Fruit fly (Drosophila melanogaster) whole organism, pupa: ENCODE results near the gene Fit2.

Experiments used
- CG10348 ChIP-seq: fragments of 200-800 bp; sonication (Bioruptor generic); IDR thresholded peaks from 2 replicates; pipeline ENCODE4 v1.3.6; 2022; ENCODE audit warnings: missing biosample characterization, missing genetic modification characterization
- CG12605 ChIP-seq: fragments of 200-800 bp; sonication (Bioruptor generic); IDR thresholded peaks from 2 replicates; pipeline ENCODE4 v1.3.6; 2022; ENCODE audit warnings: missing biosample characterization, missing genetic modification characterization
- CG13204 ChIP-seq: fragments of 200-800 bp; sonication (Bioruptor generic); optimal IDR thresholded peaks from 2 replicates; lab custom pipeline; 2018; ENCODE audit warnings: missing biosample characterization, mild to moderate bottlenecking, missing genetic modification characterization, moderate library complexity
- CG14655 ChIP-seq: fragments of 200-800 bp; sonication (Bioruptor generic); optimal IDR thresholded peaks from 3 replicates; lab custom pipeline; 2017; ENCODE audit warnings: mild to moderate bottlenecking, missing biosample characterization, missing genetic modification reagents, missing genetic modification characterization
- CG15710 ChIP-seq: fragments of 200-800 bp; sonication (Bioruptor generic); optimal IDR thresholded peaks from 2 replicates; lab custom pipeline; 2018; ENCODE audit warnings: missing biosample characterization, mild to moderate bottlenecking, missing genetic modification characterization, moderate library complexity
- CG17806 ChIP-seq: fragments of 200-800 bp; sonication (Bioruptor generic); optimal IDR thresholded peaks from 2 replicates; lab custom pipeline; 2018; ENCODE audit warnings: missing biosample characterization, mild to moderate bottlenecking, missing genetic modification characterization, moderate library complexity
- CG32121 ChIP-seq: fragments of 200-800 bp; sonication (Bioruptor generic); IDR thresholded peaks from 2 replicates; pipeline ENCODE4 v1.3.6; 2022; ENCODE audit warnings: missing biosample characterization, missing genetic modification characterization
- CG34367 ChIP-seq: fragments of 200-800 bp; sonication (Bioruptor generic); optimal IDR thresholded peaks from 2 replicates; lab custom pipeline; 2018; ENCODE audit warnings: missing biosample characterization, mild to moderate bottlenecking, missing genetic modification characterization
- CG4496 ChIP-seq: fragments of 200-800 bp; sonication (Bioruptor generic); IDR thresholded peaks from 3 replicates; pipeline ENCODE4 v1.3.6; 2022; ENCODE audit warnings: missing biosample characterization, missing genetic modification characterization
- CG8159 ChIP-seq: fragments of 200-800 bp; sonication (Bioruptor generic); optimal IDR thresholded peaks from 3 replicates; lab custom pipeline; 2018; ENCODE audit warnings: missing biosample characterization, mild to moderate bottlenecking, missing genetic modification characterization, moderate library complexity
- CG8301 ChIP-seq: fragments of 200-800 bp; sonication (Bioruptor generic); optimal IDR thresholded peaks from 2 replicates; lab custom pipeline; 2018; ENCODE audit warnings: missing biosample characterization, mild to moderate bottlenecking, missing genetic modification characterization
- CG9948 ChIP-seq: fragments of 200-800 bp; sonication (Bioruptor generic); optimal IDR thresholded peaks from 2 replicates; lab custom pipeline; 2018; ENCODE audit warnings: missing biosample characterization, mild to moderate bottlenecking, missing genetic modification characterization, moderate library complexity
- D1 ChIP-seq: fragments of 200-800 bp; sonication (Bioruptor generic); optimal IDR thresholded peaks from 2 replicates; lab custom pipeline; 2018; ENCODE audit warnings: missing biosample characterization, mild to moderate bottlenecking, missing genetic modification characterization, moderate library complexity
- EcR ChIP-seq: fragments of 200-800 bp; sonication (Bioruptor generic); optimal IDR thresholded peaks from 3 replicates; lab custom pipeline; 2019; ENCODE audit warnings: missing biosample characterization, missing genetic modification characterization, mild to moderate bottlenecking, moderate library complexity, missing genetic modification reagents
- Ets98B ChIP-seq: fragments of 200-800 bp; sonication (Bioruptor generic); IDR thresholded peaks from 2 replicates; pipeline ENCODE4 v1.3.6; 2022; ENCODE audit warnings: missing biosample characterization, missing genetic modification characterization
- Pif1A ChIP-seq: fragments of 200-800 bp; sonication (Bioruptor generic); optimal IDR thresholded peaks from 3 replicates; lab custom pipeline; 2016; ENCODE audit warnings: missing biosample characterization, missing genetic modification characterization
- Pif1B ChIP-seq: fragments of 200-800 bp; sonication (Bioruptor generic); optimal IDR thresholded peaks from 3 replicates; lab custom pipeline; 2016; ENCODE audit warnings: missing biosample characterization, missing genetic modification characterization
- Snoo ChIP-seq: fragments of 200-800 bp; sonication (Bioruptor generic); optimal IDR thresholded peaks from 3 replicates; lab custom pipeline; 2017; ENCODE audit warnings: missing biosample characterization, mild to moderate bottlenecking, missing genetic modification characterization, inconsistent platforms
- fd96Ca ChIP-seq: fragments of 200-800 bp; sonication (Bioruptor generic); IDR thresholded peaks from 3 replicates; pipeline ENCODE4 v1.3.6; 2022; ENCODE audit warnings: missing biosample characterization, missing genetic modification characterization
- gl ChIP-seq: fragments of 200-800 bp; sonication (Bioruptor generic); optimal IDR thresholded peaks from 2 replicates; lab custom pipeline; 2018; ENCODE audit warnings: missing biosample characterization, mild to moderate bottlenecking, missing genetic modification characterization
- rn ChIP-seq: fragments of 200-800 bp; sonication (Bioruptor generic); IDR thresholded peaks from 2 replicates; pipeline ENCODE4 v1.3.6; 2022; ENCODE audit warnings: missing biosample characterization, missing genetic modification characterization

The Fit2 gene

dm6 chr3L:17003251-17004171 is 20.6 kb upstream of the Fit2 start:
- TF ChIP-seq D1 (tag; lab: Kevin White, UChicago) (no peak), CG4496 (GFP tag; lab: Robert Waterston, UW) (0 out of 3 replicates have a peak, but pooled peaks have one; percentile 25), CG10348 (no peak)
- TF ChIP-seq, all 21 proteins: peak for 1

dm6 chr3L:17004218-17004759 is 19.8 kb upstream of the Fit2 start:
- TF ChIP-seq Pif1A (GFP tag; lab: Kevin White, UChicago) (peak; percentile 84), CG34367 (tag; lab: Kevin White, UChicago) (peak; percentile 93), gl (peak; percentile 70), rn (GFP tag; lab: Robert Waterston, UW) (peak; percentile 76), CG12605 (GFP tag; lab: Robert Waterston, UW) (0 out of 2 replicates have a peak, but pooled peaks have one; percentile 38), CG8159 (peak; percentile 97), CG15710 (tag; lab: Kevin White, UChicago) (peak; percentile 96), CG14655 (GFP tag; lab: Kevin White, UChicago) (peak; percentile 89), D1 (tag; lab: Kevin White, UChicago) (peak; percentile 71), CG8301 (peak; percentile 85), CG10348 (peak; percentile 75), Snoo (peak; percentile 84), fd96Ca (GFP tag; lab: Robert Waterston, UW) (peak; percentile 85), CG9948 (tag; lab: Kevin White, UChicago) (peak; percentile 85), CG32121 (peak; percentile 85), CG17806 (peak; percentile 92), EcR (peak; percentile 76), CG4496 (GFP tag; lab: Robert Waterston, UW) (peak; percentile 88), CG13204 (peak; percentile 90), Ets98B (GFP tag; lab: Robert Waterston, UW) (peak; percentile 71), Pif1B (peak; percentile 84)

dm6 chr3L:17004765-17005414 is 19.2 kb upstream of the Fit2 start:
- no peak for TF ChIP-seq rn (GFP tag; lab: Robert Waterston, UW)
- 0 out of 3 replicates have a peak, but pooled peaks have one; percentile 64 for TF ChIP-seq fd96Ca (GFP tag; lab: Robert Waterston, UW)
- TF ChIP-seq CG34367 (tag; lab: Kevin White, UChicago), result no peak
- no peak for TF ChIP-seq Ets98B (GFP tag; lab: Robert Waterston, UW)
- TF ChIP-seq CG15710 (tag; lab: Kevin White, UChicago), result peak; percentile 30
- TF ChIP-seq CG8301, result no peak
- TF ChIP-seq CG32121, result no peak; the same call in 1 of the 2 replicates
- no peak for TF ChIP-seq Snoo
- no peak for TF ChIP-seq Pif1B
- no peak for TF ChIP-seq CG13204
- no peak for TF ChIP-seq D1 (tag; lab: Kevin White, UChicago)
- no peak for TF ChIP-seq CG14655 (GFP tag; lab: Kevin White, UChicago)
- TF ChIP-seq CG4496 (GFP tag; lab: Robert Waterston, UW), result peak; percentile 24; the same call in 1 of the 3 replicates
- peak; percentile 37 for TF ChIP-seq EcR
- no peak for TF ChIP-seq gl
- no peak for TF ChIP-seq CG9948 (tag; lab: Kevin White, UChicago)
- TF ChIP-seq CG8159, result no peak
- 0 out of 2 replicates have a peak, but pooled peaks have one; percentile 20 for TF ChIP-seq CG10348
- TF ChIP-seq Pif1A (GFP tag; lab: Kevin White, UChicago), result peak; percentile 46
- TF ChIP-seq CG12605 (GFP tag; lab: Robert Waterston, UW), result no peak
- TF ChIP-seq CG17806, result peak; percentile 17

dm6 chr3L:17005415-17005796 is 18.7 kb upstream of the Fit2 start:
- TF ChIP-seq CG8159 (no peak), CG15710 (tag; lab: Kevin White, UChicago) (no peak), Snoo (no peak), EcR (no peak), CG12605 (GFP tag; lab: Robert Waterston, UW) (no peak), rn (GFP tag; lab: Robert Waterston, UW) (no peak), fd96Ca (GFP tag; lab: Robert Waterston, UW) (no peak), Ets98B (GFP tag; lab: Robert Waterston, UW) (no peak), CG9948 (tag; lab: Kevin White, UChicago) (no peak), CG32121 (no peak), Pif1B (no peak), CG14655 (GFP tag; lab: Kevin White, UChicago) (no peak), CG4496 (GFP tag; lab: Robert Waterston, UW) (no peak), CG34367 (tag; lab: Kevin White, UChicago) (no peak), D1 (tag; lab: Kevin White, UChicago) (no peak), CG10348 (no peak)

- TF ChIP-seq CG4496 (GFP tag; lab: Robert Waterston, UW) (peak; percentile 63; the same call in 2 of the 3 replicates), CG8301 (no peak), CG15710 (tag; lab: Kevin White, UChicago) (no peak), gl (no peak), CG13204 (no peak), D1 (tag; lab: Kevin White, UChicago) (no peak), CG32121 (0 out of 2 replicates have a peak, but pooled peaks have one; percentile 9), CG14655 (GFP tag; lab: Kevin White, UChicago) (no peak), CG10348 (no peak)
These were observed 17.9 kb upstream of the Fit2 start for dm6 chr3L:17006250-17006693.
